Worm (Caenorhabditis elegans) whole organism, late embryonic: ENCODE results near the gene tin-9.1.

Experiments used
- ceh-31 ChIP-seq: sonication (generic microtip); optimal IDR thresholded peaks from 2 replicates; lab custom pipeline; 2016; ENCODE audit warnings: missing genetic modification characterization, missing compliant biosample characterization
- elt-2 ChIP-seq: sonication (generic microtip); optimal IDR thresholded peaks from 2 replicates; lab custom pipeline; 2016; ENCODE audit warnings: missing genetic modification reagents, missing genetic modification characterization, missing compliant biosample characterization
- eyg-1 ChIP-seq: sonication (generic microtip); optimal IDR thresholded peaks from 2 replicates; lab custom pipeline; 2016; ENCODE audit warnings: missing genotype, missing genetic modification characterization, missing compliant biosample characterization
- fax-1 ChIP-seq: sonication (generic microtip); optimal IDR thresholded peaks from 2 replicates; lab custom pipeline; 2016; ENCODE audit warnings: missing genotype, missing genetic modification characterization, missing compliant biosample characterization
- lim-6 ChIP-seq: sonication (generic microtip); optimal IDR thresholded peaks from 2 replicates; lab custom pipeline; 2016; ENCODE audit warnings: missing genetic modification characterization, missing compliant biosample characterization
- pax-1 ChIP-seq: fragments of 150-350 bp; optimal IDR thresholded peaks from 2 replicates; lab custom pipeline; 2014; ENCODE audit warnings: missing biosample characterization, missing genetic modification characterization
- pha-2 ChIP-seq: sonication (generic microtip); optimal IDR thresholded peaks from 2 replicates; lab custom pipeline; 2017; ENCODE audit warnings: mild to moderate bottlenecking, missing genetic modification characterization, missing compliant biosample characterization
- rnt-1 ChIP-seq: sonication (generic microtip); optimal IDR thresholded peaks from 2 replicates; lab custom pipeline; 2016; ENCODE audit warnings: missing genetic modification characterization, missing compliant biosample characterization
- tbx-2 ChIP-seq: sonication (generic microtip); optimal IDR thresholded peaks from 2 replicates; lab custom pipeline; 2016; ENCODE audit warnings: missing genetic modification characterization, missing compliant biosample characterization
- unc-86 ChIP-seq: sonication (generic microtip); optimal IDR thresholded peaks from 2 replicates; lab custom pipeline; 2016; ENCODE audit warnings: missing genetic modification characterization, missing compliant biosample characterization

- no peak for TF ChIP-seq eyg-1 (tag; lab: Kevin White, UChicago)
- TF ChIP-seq fax-1 (tag; lab: Kevin White, UChicago), result no peak
- TF ChIP-seq rnt-1 (tag; lab: Kevin White, UChicago), result no peak
- no peak for TF ChIP-seq ceh-31 (tag; lab: Kevin White, UChicago)
- no peak for TF ChIP-seq unc-86 (tag; lab: Kevin White, UChicago)
- no peak for TF ChIP-seq elt-2 (tag; lab: Kevin White, UChicago)
- no peak for TF ChIP-seq pax-1 (tag; lab: Kevin White, UChicago)
- no peak for TF ChIP-seq lim-6 (tag; lab: Kevin White, UChicago)
- no peak for TF ChIP-seq pha-2 (tag; lab: Kevin White, UChicago)
- TF ChIP-seq tbx-2 (tag; lab: Kevin White, UChicago), result no peak
These were observed 13.3 kb upstream of the tin-9.1 start, which contains the start of gene srx-50 for ce11 chrIV:7057677-7058076.
